Worm (Caenorhabditis elegans) whole organism, L2 larva: ENCODE data around the gene daam-1.

ENCODE experiments used
- R02D3.7 ChIP-seq: fragments of 150-350 bp; optimal IDR thresholded peaks from 2 replicates; lab custom pipeline; 2014; ENCODE audit warnings: missing biosample characterization, missing genetic modification characterization
- ceh-82 ChIP-seq: fragments of 150-350 bp; optimal IDR thresholded peaks from 2 replicates; lab custom pipeline; 2014; ENCODE audit warnings: missing biosample characterization, missing genetic modification characterization
- dmd-4 ChIP-seq: sonication (generic microtip); optimal IDR thresholded peaks from 2 replicates; lab custom pipeline; 2017; ENCODE audit warnings: missing biosample characterization, missing genetic modification characterization
- lin-11 ChIP-seq: fragments of 150-350 bp; sonication (generic microtip); optimal IDR thresholded peaks from 2 replicates; lab custom pipeline; 2014; ENCODE audit warnings: missing biosample characterization, missing genetic modification characterization, inconsistent platforms, mixed read lengths
- mab-5 ChIP-seq: fragments of 150-350 bp; optimal IDR thresholded peaks from 2 replicates; lab custom pipeline; 2014; ENCODE audit warnings: missing biosample characterization, missing genetic modification characterization
- mbf-1 ChIP-seq: sonication (generic microtip); optimal IDR thresholded peaks from 2 replicates; lab custom pipeline; 2017; ENCODE audit warnings: missing biosample characterization, missing genetic modification characterization
- nhr-11 ChIP-seq: fragments of 150-350 bp; optimal IDR thresholded peaks from 2 replicates; lab custom pipeline; 2014; ENCODE audit warnings: missing biosample characterization, missing genetic modification characterization
- nhr-237 ChIP-seq: fragments of 150-350 bp; optimal IDR thresholded peaks from 2 replicates; lab custom pipeline; 2014; ENCODE audit warnings: missing biosample characterization, missing genetic modification characterization
- sem-4 ChIP-seq: fragments of 150-350 bp; optimal IDR thresholded peaks from 2 replicates; lab custom pipeline; 2014; ENCODE audit warnings: missing biosample characterization, missing genetic modification reagents, missing genetic modification characterization
- skn-1 ChIP-seq: sonication (generic microtip); optimal IDR thresholded peaks from 2 replicates; lab custom pipeline; 2017; ENCODE audit warnings: missing biosample characterization, missing genetic modification characterization
- ztf-11 ChIP-seq: sonication (generic microtip); optimal IDR thresholded peaks from 2 replicates; lab custom pipeline; 2017; ENCODE audit warnings: missing biosample characterization, missing genetic modification characterization

DNA sequence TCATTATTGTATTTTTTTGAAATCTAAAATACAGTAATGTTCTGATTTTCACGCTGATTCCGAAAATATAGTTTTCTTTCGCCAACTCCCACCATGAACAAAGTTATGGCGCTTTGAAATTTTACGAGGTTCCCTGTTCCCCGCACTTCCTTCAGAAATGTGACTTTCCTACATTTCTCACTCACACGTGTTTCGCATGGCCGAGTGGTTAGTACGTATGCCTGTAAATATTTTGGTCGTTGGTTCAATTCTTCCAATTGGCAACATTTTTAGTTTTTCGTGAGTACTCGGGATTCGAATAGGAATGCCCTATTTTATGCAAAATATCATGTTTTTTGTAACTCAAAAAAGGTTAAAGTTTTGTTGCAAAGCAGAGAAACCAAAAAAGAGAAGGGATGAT is 30.3 kb downstream of the daam-1 start:
- no peak for TF ChIP-seq R02D3.7 (tag; lab: Kevin White, UChicago)
- TF ChIP-seq mbf-1: no peak
- no peak for TF ChIP-seq sem-4 (tag; lab: Kevin White, UChicago)
- no peak for TF ChIP-seq dmd-4 (tag; lab: Kevin White, UChicago)
- TF ChIP-seq ztf-11 (tag; lab: Kevin White, UChicago): no peak
- TF ChIP-seq nhr-11 (tag; lab: Kevin White, UChicago): no peak
- TF ChIP-seq ceh-82 (tag; lab: Kevin White, UChicago): no peak
- TF ChIP-seq lin-11: no peak
- no peak for TF ChIP-seq nhr-237 (tag; lab: Kevin White, UChicago)
- TF ChIP-seq skn-1: no peak
- TF ChIP-seq mab-5 (tag; lab: Kevin White, UChicago): no peak
